Worm (Caenorhabditis elegans) whole organism, mixed stage, embryonic: ENCODE measurements around the gene R04B5.6.
A peak's percentile ranks its signal among the peaks of the same experiment; 100 is the strongest.

Source experiments
- M03D4.4 ChIP-seq: sonication (generic microtip); optimal IDR thresholded peaks from 2 replicates; lab custom pipeline; 2017; ENCODE audit warnings: mild to moderate bottlenecking, missing genetic modification characterization, missing compliant biosample characterization
- bed-3 ChIP-seq: fragments of 200-800 bp; sonication (Bioruptor generic); optimal IDR thresholded peaks from 3 replicates; lab custom pipeline; 2018; ENCODE audit warnings: mild to moderate bottlenecking, missing genetic modification characterization, moderate library complexity, missing compliant biosample characterization
- blmp-1 ChIP-seq: fragments of 150-350 bp; optimal IDR thresholded peaks from 2 replicates; lab custom pipeline; 2014; ENCODE audit warnings: missing biosample characterization, missing genetic modification characterization
- ceh-39 ChIP-seq: fragments of 150-350 bp; optimal IDR thresholded peaks from 2 replicates; lab custom pipeline; 2014; ENCODE audit warnings: missing biosample characterization, missing genetic modification characterization
- ceh-43 ChIP-seq: fragments of 200-800 bp; sonication (Bioruptor generic); optimal IDR thresholded peaks from 2 replicates; lab custom pipeline; 2018; ENCODE audit warnings: mild to moderate bottlenecking, missing genetic modification characterization, moderate library complexity, missing compliant biosample characterization
- ceh-83 ChIP-seq: fragments of 200-800 bp; sonication (Bioruptor generic); optimal IDR thresholded peaks from 2 replicates; lab custom pipeline; 2018; ENCODE audit warnings: mild to moderate bottlenecking, missing genetic modification characterization, missing compliant biosample characterization
- ces-1 ChIP-seq: fragments of 150-350 bp; optimal IDR thresholded peaks from 2 replicates; lab custom pipeline; 2014; ENCODE audit warnings: missing biosample characterization, missing genetic modification reagents, missing genetic modification characterization
- cnd-1 ChIP-seq: fragments of 200-800 bp; sonication (Bioruptor generic); optimal IDR thresholded peaks from 2 replicates; lab custom pipeline; 2018; ENCODE audit warnings: mild to moderate bottlenecking, missing genetic modification characterization, missing compliant biosample characterization
- elt-1 ChIP-seq: sonication (generic microtip); optimal IDR thresholded peaks from 2 replicates; lab custom pipeline; 2017; ENCODE audit warnings: missing genetic modification characterization, mild to moderate bottlenecking, missing compliant biosample characterization, antibody characterized with exemption, moderate library complexity, borderline replicate concordance; ENCODE audit not compliant: insufficient read depth
- elt-3 ChIP-seq: fragments of 150-350 bp; optimal IDR thresholded peaks from 2 replicates; lab custom pipeline; 2014; ENCODE audit warnings: missing biosample characterization, missing genetic modification characterization
- flh-1 ChIP-seq: fragments of 200-800 bp; sonication (Bioruptor generic); optimal IDR thresholded peaks from 2 replicates; lab custom pipeline; 2018; ENCODE audit warnings: mild to moderate bottlenecking, missing genetic modification characterization, moderate library complexity, missing compliant biosample characterization
- ham-2 ChIP-seq: fragments of 200-800 bp; sonication (Bioruptor generic); optimal IDR thresholded peaks from 2 replicates; lab custom pipeline; 2018; ENCODE audit warnings: mild to moderate bottlenecking, missing genetic modification characterization, missing compliant biosample characterization
- hlh-1 ChIP-seq: fragments of 150-350 bp; optimal IDR thresholded peaks from 2 replicates; lab custom pipeline; 2014; ENCODE audit warnings: missing biosample characterization, missing genetic modification reagents, missing genetic modification characterization
- lin-13 ChIP-seq: fragments of 150-350 bp; optimal IDR thresholded peaks from 2 replicates; lab custom pipeline; 2014; ENCODE audit warnings: missing biosample characterization, missing genetic modification characterization
- lin-32 ChIP-seq: fragments of 200-800 bp; sonication (Bioruptor generic); optimal IDR thresholded peaks from 2 replicates; lab custom pipeline; 2018; ENCODE audit warnings: mild to moderate bottlenecking, missing genetic modification characterization, missing compliant biosample characterization
- lsy-2 ChIP-seq: fragments of 150-350 bp; optimal IDR thresholded peaks from 2 replicates; lab custom pipeline; 2014; ENCODE audit warnings: missing biosample characterization, missing genetic modification characterization
- mab-5 ChIP-seq: fragments of 150-350 bp; optimal IDR thresholded peaks from 2 replicates; lab custom pipeline; 2014; ENCODE audit warnings: missing biosample characterization, missing genetic modification characterization
- mls-2 ChIP-seq: sonication (generic microtip); optimal IDR thresholded peaks from 2 replicates; lab custom pipeline; 2016; ENCODE audit warnings: mild to moderate bottlenecking, missing genetic modification characterization, moderate library complexity, missing compliant biosample characterization
- nhr-12 ChIP-seq: fragments of 150-350 bp; optimal IDR thresholded peaks from 2 replicates; lab custom pipeline; 2014; ENCODE audit warnings: missing biosample characterization, missing genetic modification characterization
- nhr-2 ChIP-seq: fragments of 150-350 bp; optimal IDR thresholded peaks from 2 replicates; lab custom pipeline; 2014; ENCODE audit warnings: missing biosample characterization, missing genetic modification characterization
- nhr-237 ChIP-seq: fragments of 150-350 bp; optimal IDR thresholded peaks from 2 replicates; lab custom pipeline; 2014; ENCODE audit warnings: missing biosample characterization, missing genetic modification characterization
- nhr-28 ChIP-seq: fragments of 150-350 bp; optimal IDR thresholded peaks from 2 replicates; lab custom pipeline; 2014; ENCODE audit warnings: missing biosample characterization, missing genetic modification characterization
- nhr-76 ChIP-seq: sonication (generic microtip); optimal IDR thresholded peaks from 2 replicates; lab custom pipeline; 2017; ENCODE audit warnings: missing biosample characterization, missing genetic modification characterization
- pha-4 ChIP-seq: fragments of 150-350 bp; optimal IDR thresholded peaks from 2 replicates; lab custom pipeline; 2018; ENCODE audit warnings: missing biosample characterization, missing genetic modification reagents, missing genetic modification characterization
- sem-2 ChIP-seq: fragments of 200-800 bp; sonication (Bioruptor generic); optimal IDR thresholded peaks from 2 replicates; lab custom pipeline; 2018; ENCODE audit warnings: mild to moderate bottlenecking, missing genetic modification characterization, missing compliant biosample characterization
- snpc-4 ChIP-seq: fragments of 150-350 bp; optimal IDR thresholded peaks from 2 replicates; lab custom pipeline; 2014; ENCODE audit warnings: missing biosample characterization, missing genetic modification characterization
- sptf-1 ChIP-seq: sonication (generic microtip); optimal IDR thresholded peaks from 2 replicates; lab custom pipeline; 2017; ENCODE audit warnings: mild to moderate bottlenecking, missing genetic modification characterization, moderate library complexity, missing compliant biosample characterization
- tbx-8 ChIP-seq: fragments of 200-800 bp; sonication (Bioruptor generic); optimal IDR thresholded peaks from 2 replicates; lab custom pipeline; 2018; ENCODE audit warnings: mild to moderate bottlenecking, missing genetic modification characterization, moderate library complexity, missing compliant biosample characterization
- unc-120 ChIP-seq: sonication (generic microtip); optimal IDR thresholded peaks from 2 replicates; lab custom pipeline; 2017; ENCODE audit warnings: missing genetic modification characterization, missing compliant biosample characterization; ENCODE audit not compliant: poor library complexity, severe bottlenecking
- unc-39 ChIP-seq: fragments of 150-350 bp; optimal IDR thresholded peaks from 2 replicates; lab custom pipeline; 2014; ENCODE audit warnings: missing biosample characterization, missing genetic modification characterization
- unc-62 ChIP-seq: fragments of 150-350 bp; optimal IDR thresholded peaks from 2 replicates; lab custom pipeline; 2014; ENCODE audit warnings: missing biosample characterization, missing genetic modification reagents, missing genetic modification characterization
- zip-8 ChIP-seq: fragments of 150-350 bp; optimal IDR thresholded peaks from 2 replicates; lab custom pipeline; 2014; ENCODE audit warnings: missing biosample characterization, missing genetic modification characterization
- ztf-11 ChIP-seq: fragments of 150-350 bp; optimal IDR thresholded peaks from 2 replicates; lab custom pipeline; 2014; ENCODE audit warnings: missing biosample characterization, missing genetic modification characterization

Gene R04B5.6

DNA sequence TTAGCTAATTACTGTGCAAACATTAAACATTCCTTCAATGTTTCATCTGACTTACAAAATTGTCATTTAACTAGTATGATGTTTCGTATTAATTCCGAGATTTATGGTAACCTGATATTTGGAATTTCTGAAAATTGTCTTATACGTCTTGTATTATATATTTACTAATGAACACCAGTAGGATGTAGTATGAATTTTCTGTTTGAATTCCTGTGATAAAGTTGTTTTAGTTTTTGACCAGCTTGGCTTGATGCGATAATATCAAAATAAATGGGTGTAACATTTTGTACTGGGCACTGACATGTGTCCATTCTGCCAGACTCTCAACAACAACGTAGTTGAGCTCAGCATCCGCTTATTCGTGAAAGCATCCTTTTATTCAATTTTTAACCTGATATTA is at the start of gene R04B5.6:
Gene R04B5.6, plus strand, starts transcription at position 301 of the 400 bp plus-strand sequence.
- TF ChIP-seq hlh-1 (peak; percentile 6), mab-5 (tag; lab: Kevin White, UChicago) (no peak)

ce11 chrV:10035586-10035985 is 49.4 kb upstream of the R04B5.6 start:
- TF ChIP-seq pha-4 (tag; lab: Kevin White, UChicago) (no peak), ham-2 (GFP tag; lab: Kevin White, UChicago) (no peak), unc-39 (no peak), bed-3 (GFP tag; lab: Kevin White, UChicago) (no peak), elt-3 (tag; lab: Kevin White, UChicago) (no peak), mab-5 (tag; lab: Kevin White, UChicago) (no peak), nhr-28 (tag; lab: Kevin White, UChicago) (no peak), ces-1 (GFP tag; lab: Kevin White, UChicago) (peak; percentile 79), nhr-237 (tag; lab: Kevin White, UChicago) (no peak), tbx-8 (no peak), unc-120 (tag; lab: Kevin White, UChicago) (no peak), ceh-83 (GFP tag; lab: Kevin White, UChicago) (no peak), mls-2 (no peak), flh-1 (GFP tag; lab: Kevin White, UChicago) (no peak), blmp-1 (tag; lab: Kevin White, UChicago) (peak; percentile 94), ceh-43 (GFP tag; lab: Kevin White, UChicago) (peak; percentile 30)

ce11 chrV:10036275-10036674 is 48.7 kb upstream of the R04B5.6 start, which contains the start of gene T06E8.2:
Gene T06E8.2 (minus strand): TSS chrV:10036413.
- TF ChIP-seq nhr-12 (tag; lab: Kevin White, UChicago) (no peak), blmp-1 (tag; lab: Kevin White, UChicago) (no peak), flh-1 (GFP tag; lab: Kevin White, UChicago) (no peak), pha-4 (tag; lab: Kevin White, UChicago) (no peak), mab-5 (tag; lab: Kevin White, UChicago) (no peak), cnd-1 (tag; lab: Kevin White, UChicago) (peak; percentile 82), tbx-8 (no peak), lin-13 (tag; lab: Kevin White, UChicago) (no peak), ceh-83 (GFP tag; lab: Kevin White, UChicago) (peak; percentile 5), ztf-11 (tag; lab: Kevin White, UChicago) (no peak), unc-120 (tag; lab: Kevin White, UChicago) (peak; percentile 56), ceh-43 (GFP tag; lab: Kevin White, UChicago) (no peak), sem-2 (no peak), nhr-2 (tag; lab: Kevin White, UChicago) (no peak), nhr-28 (tag; lab: Kevin White, UChicago) (no peak), lin-32 (GFP tag; lab: Kevin White, UChicago) (peak; percentile 71), nhr-76 (no peak), elt-1 (tag; lab: Kevin White, UChicago) (no peak), zip-8 (tag; lab: Kevin White, UChicago) (no peak), elt-3 (tag; lab: Kevin White, UChicago) (no peak), ceh-39 (no peak), snpc-4 (tag; lab: Kevin White, UChicago) (no peak), bed-3 (GFP tag; lab: Kevin White, UChicago) (no peak), ham-2 (GFP tag; lab: Kevin White, UChicago) (peak; percentile 7), ces-1 (GFP tag; lab: Kevin White, UChicago) (peak; percentile 22), lsy-2 (tag; lab: Kevin White, UChicago) (no peak), mls-2 (no peak), sptf-1 (tag; lab: Kevin White, UChicago) (no peak), M03D4.4 (tag; lab: Kevin White, UChicago) (no peak), nhr-237 (tag; lab: Kevin White, UChicago) (no peak), unc-62 (GFP tag; lab: Kevin White, UChicago) (no peak)

DNA sequence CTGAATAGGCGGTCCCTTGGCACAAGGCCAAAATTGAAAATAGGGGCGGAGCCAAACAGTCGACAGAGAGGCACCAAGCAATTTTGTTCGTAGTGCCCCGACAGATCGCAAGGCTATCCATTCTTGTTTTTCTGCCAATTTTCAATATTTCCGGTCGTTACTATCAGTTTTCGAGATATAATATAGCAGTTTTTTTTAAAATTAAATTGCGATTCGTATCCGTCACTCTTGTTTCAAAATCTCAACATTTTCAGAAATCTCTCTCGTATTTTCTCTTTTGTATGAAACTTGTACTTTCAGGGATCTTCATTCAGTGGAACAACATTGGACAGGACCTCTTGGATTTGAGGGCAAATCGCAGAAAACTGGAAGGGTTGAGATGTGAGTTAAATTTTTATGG is 47.9 kb upstream of the R04B5.6 start, which contains the start of gene F57A8.1:
Gene F57A8.1, plus strand, starts transcription at position 301 of the 400 bp plus-strand sequence.
- TF ChIP-seq tbx-8: no peak
- TF ChIP-seq nhr-28 (tag; lab: Kevin White, UChicago): no peak
- TF ChIP-seq elt-1 (tag; lab: Kevin White, UChicago): no peak
- no peak for TF ChIP-seq unc-120 (tag; lab: Kevin White, UChicago)
- TF ChIP-seq unc-62 (GFP tag; lab: Kevin White, UChicago): no peak
- TF ChIP-seq ham-2 (GFP tag; lab: Kevin White, UChicago): no peak
- TF ChIP-seq nhr-12 (tag; lab: Kevin White, UChicago): no peak
- TF ChIP-seq mls-2: no peak
- no peak for TF ChIP-seq ceh-43 (GFP tag; lab: Kevin White, UChicago)
- TF ChIP-seq unc-39: no peak
- no peak for TF ChIP-seq ztf-11 (tag; lab: Kevin White, UChicago)
- no peak for TF ChIP-seq snpc-4 (tag; lab: Kevin White, UChicago)
- no peak for TF ChIP-seq lsy-2 (tag; lab: Kevin White, UChicago)
- TF ChIP-seq elt-3 (tag; lab: Kevin White, UChicago): no peak
- no peak for TF ChIP-seq M03D4.4 (tag; lab: Kevin White, UChicago)
- no peak for TF ChIP-seq pha-4 (tag; lab: Kevin White, UChicago)
- no peak for TF ChIP-seq lin-32 (GFP tag; lab: Kevin White, UChicago)
- no peak for TF ChIP-seq ces-1 (GFP tag; lab: Kevin White, UChicago)
- no peak for TF ChIP-seq nhr-76
- TF ChIP-seq zip-8 (tag; lab: Kevin White, UChicago): no peak
